Fruit fly (Drosophila melanogaster): ENCODE results near the gene sls.
A peak's percentile ranks its signal among the peaks of the same experiment; 100 is the strongest.

The sls gene

dm6 chr3L:2151588-2152372 is 36.4 kb upstream of the sls start, which contains the start of gene zormin (continued):
- TF ChIP-seq odd (GFP tag; optimal IDR thresholded peaks at IDR 0.05) (no peak), pfk (GFP tag; optimal IDR thresholded peaks at IDR 0.05) (no peak), sima (GFP tag; optimal IDR thresholded peaks at IDR 0.05) (no peak), fu2 (GFP tag; optimal IDR thresholded peaks at IDR 0.05) (no peak), HLH4C (GFP tag; IDR thresholded peaks at IDR 0.05; ENCODE audit: partially characterized antibody) (no peak), nerfin-1 (tag; optimal IDR thresholded peaks at IDR 0.05) (no peak), CG18011 (GFP tag; optimal IDR thresholded peaks at IDR 0.05) (no peak), chinmo (GFP tag; IDR thresholded peaks at IDR 0.05; ENCODE audit: partially characterized antibody) (peak; percentile 80; the same call in 2 of the 4 replicates), bab2 (GFP tag; optimal IDR thresholded peaks at IDR 0.05) (peak; percentile 59), croc (GFP tag; conservative IDR thresholded peaks at IDR 0.05) (peak; percentile 13; the same call in 1 of the 3 replicates), Pdp1 (GFP tag; optimal IDR thresholded peaks at IDR 0.05) (peak; percentile 22 to 26), CG3065 (GFP tag; optimal IDR thresholded peaks at IDR 0.05) (no peak), CG7357 (GFP tag; IDR thresholded peaks at IDR 0.05) (0 out of 3 replicates have a peak, but pooled peaks have one; percentile 37), D19B (GFP tag; optimal IDR thresholded peaks at IDR 0.05) (peak; percentile 93), wek (GFP tag; optimal IDR thresholded peaks at IDR 0.05) (no peak), pnt (GFP tag; optimal IDR thresholded peaks at IDR 0.05) (no peak), Bteb2 (GFP tag; optimal IDR thresholded peaks at IDR 0.05) (no peak), Hand (GFP tag; optimal IDR thresholded peaks at IDR 0.05) (no peak), jing (GFP tag; optimal IDR thresholded peaks at IDR 0.05) (no peak), CG6791 (GFP tag; IDR thresholded peaks at IDR 0.05; ENCODE audit: partially characterized antibody) (no peak), CG18764 (GFP tag; optimal IDR thresholded peaks at IDR 0.05) (no peak), CG4617 (GFP tag; optimal IDR thresholded peaks at IDR 0.05; ENCODE audit: borderline replicate concordance) (no peak), corto (GFP tag; optimal IDR thresholded peaks at IDR 0.05) (peak; percentile 39), dmrt99B (tag; optimal IDR thresholded peaks at IDR 0.05) (peak; percentile 66), CG13287 (GFP tag; IDR thresholded peaks at IDR 0.05; ENCODE audit: partially characterized antibody) (peak; percentile 54), CG8478 (optimal IDR thresholded peaks at IDR 0.05) (no peak), CG8290 (GFP tag; optimal IDR thresholded peaks at IDR 0.05) (no peak), CG8290 (tag; optimal IDR thresholded peaks at IDR 0.05) (peak in 1 of 2 experiments; percentile 21), ATbp (GFP tag; optimal IDR thresholded peaks at IDR 0.05) (no peak), dpn (GFP tag; optimal IDR thresholded peaks at IDR 0.05) (no peak), Sox102F (GFP tag; optimal IDR thresholded peaks at IDR 0.05) (peak; percentile 47), CG13424 (tag; optimal IDR thresholded peaks at IDR 0.05) (no peak), Bdp1 (GFP tag; optimal IDR thresholded peaks at IDR 0.05) (no peak), Dfd (GFP tag; optimal IDR thresholded peaks at IDR 0.05) (no peak), HHEX (GFP tag; optimal IDR thresholded peaks at IDR 0.05) (peak; percentile 8), BtbVII (GFP tag; optimal IDR thresholded peaks at IDR 0.05) (no peak), ranshi (GFP tag; IDR thresholded peaks at IDR 0.05) (no peak), CG12071 (GFP tag; optimal IDR thresholded peaks at IDR 0.05) (no peak), Vsx1 (GFP tag; optimal IDR thresholded peaks at IDR 0.05) (no peak), CG13775 (GFP tag; optimal IDR thresholded peaks at IDR 0.05) (no peak), stc (GFP tag; IDR thresholded peaks at IDR 0.05) (no peak; the same call in 1 of the 2 replicates), CHES-1-like (GFP tag; optimal IDR thresholded peaks at IDR 0.05) (no peak), CG16779 (GFP tag; IDR thresholded peaks at IDR 0.05) (no peak), CG12942 (GFP tag; optimal IDR thresholded peaks at IDR 0.05) (no peak), CG10543 (GFP tag; optimal IDR thresholded peaks at IDR 0.05) (peak; percentile 41), Deaf1 (tag; optimal IDR thresholded peaks at IDR 0.05) (peak; percentile 77), Camta (GFP tag; optimal IDR thresholded peaks at IDR 0.05) (no peak), Optix (GFP tag; IDR thresholded peaks at IDR 0.05) (no peak), luna (GFP tag; optimal IDR thresholded peaks at IDR 0.05) (no peak)
